Worm (Caenorhabditis elegans) whole organism, L3 larva: ENCODE results near the gene srw-53.
A peak's percentile ranks its signal among the peaks of the same experiment; 100 is the strongest.
"Not testable (repeated sequence)": the region's sequence is repeated elsewhere in the genome, so short reads cannot be mapped to it uniquely, and the experiment has no call there.

ENCODE experiments used
- ceh-16 ChIP-seq: sonication (generic microtip); optimal IDR thresholded peaks from 2 replicates; lab custom pipeline; 2017; ENCODE audit warnings: missing biosample characterization, missing genetic modification characterization
- ceh-82 ChIP-seq: fragments of 150-350 bp; optimal IDR thresholded peaks from 2 replicates; lab custom pipeline; 2014; ENCODE audit warnings: missing biosample characterization, missing genetic modification characterization
- elt-2 ChIP-seq: sonication (generic microtip); optimal IDR thresholded peaks from 2 replicates; lab custom pipeline; 2016; ENCODE audit warnings: missing genetic modification reagents, mild to moderate bottlenecking, missing genetic modification characterization, missing compliant biosample characterization
- eor-1 ChIP-seq, 2 experiments: fragments of 150-350 bp; optimal IDR thresholded peaks; 2 replicates each; lab custom pipeline; 2014 to 2018; ENCODE audit warnings: missing biosample characterization in 2 of 2, missing genetic modification characterization in 2 of 2
- jun-1 ChIP-seq: fragments of 150-350 bp; optimal IDR thresholded peaks from 2 replicates; lab custom pipeline; 2014; ENCODE audit warnings: missing biosample characterization, missing genetic modification reagents, missing genetic modification characterization
- nhr-23 ChIP-seq: fragments of 150-350 bp; optimal IDR thresholded peaks from 2 replicates; lab custom pipeline; 2014; ENCODE audit warnings: missing biosample characterization, missing genetic modification reagents, missing genetic modification characterization
- nhr-67 ChIP-seq: fragments of 150-350 bp; optimal IDR thresholded peaks from 2 replicates; lab custom pipeline; 2014; ENCODE audit warnings: missing biosample characterization, missing genetic modification characterization
- nhr-76 ChIP-seq: fragments of 150-350 bp; sonication (generic microtip); optimal IDR thresholded peaks from 5 replicates; lab custom pipeline; 2014; ENCODE audit warnings: missing biosample characterization, missing genetic modification characterization
- pqm-1 ChIP-seq: fragments of 150-350 bp; optimal IDR thresholded peaks from 2 replicates; lab custom pipeline; 2017; ENCODE audit warnings: missing biosample characterization, missing genetic modification characterization, inconsistent platforms
- sea-2 ChIP-seq: fragments of 150-350 bp; sonication (generic microtip); optimal IDR thresholded peaks from 4 replicates; lab custom pipeline; 2014; ENCODE audit warnings: missing biosample characterization, missing genetic modification reagents, missing genetic modification characterization
- unc-62 ChIP-seq: fragments of 150-350 bp; sonication (generic microtip); optimal IDR thresholded peaks from 4 replicates; lab custom pipeline; 2014; ENCODE audit warnings: missing biosample characterization, missing genetic modification reagents, missing genetic modification characterization
- ztf-11 ChIP-seq: fragments of 150-350 bp; optimal IDR thresholded peaks from 2 replicates; lab custom pipeline; 2014; ENCODE audit warnings: missing biosample characterization, missing genetic modification characterization
- ztf-4 ChIP-seq: fragments of 150-350 bp; optimal IDR thresholded peaks from 2 replicates; lab custom pipeline; 2014; ENCODE audit warnings: missing biosample characterization, missing genetic modification characterization

The srw-53 gene

DNA sequence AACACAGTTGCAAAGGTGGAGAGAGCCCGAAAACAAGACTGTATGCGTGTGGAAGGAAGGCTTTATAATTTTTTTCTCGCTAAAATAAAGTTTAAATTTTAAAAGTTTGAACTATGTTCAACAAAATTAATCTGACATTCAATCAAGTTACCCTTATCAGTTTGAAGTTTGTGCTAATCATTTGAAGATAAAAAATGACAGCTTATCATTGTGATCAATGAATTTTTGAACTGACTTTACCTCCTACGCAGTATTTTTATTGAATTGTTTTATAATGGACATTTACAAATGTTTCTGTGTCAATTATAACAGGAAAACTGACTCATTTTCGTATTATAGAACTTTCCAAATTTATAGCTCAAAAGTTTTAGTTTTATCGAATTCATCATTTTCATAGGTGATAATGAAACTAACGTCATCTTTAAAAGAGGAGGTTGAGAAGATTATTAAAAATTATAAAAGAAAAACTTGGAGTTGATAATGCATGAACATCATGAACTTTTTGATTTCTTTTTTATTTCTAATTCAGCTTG, 35.1 kb downstream of the srw-53 start, which contains the start of gene oac-20:
Gene oac-20, plus strand, starts transcription at position 483 of the 533 bp plus-strand sequence.
- TF ChIP-seq jun-1 (tag; lab: Kevin White, UChicago) (no peak), pqm-1 (peak; percentile 76), elt-2 (tag; lab: Kevin White, UChicago) (peak; percentile 92)

ce11 chrV:15982733-15983344, 39.6 kb downstream of the srw-53 start, which contains the start of the genes fbxa-99 and F36G9.13:
fbxa-99 (minus strand) TSS chrV:15982854.
F36G9.13 (plus strand) TSS chrV:15983294.
- TF ChIP-seq eor-1 (tag; optimal IDR thresholded peaks at IDR 0.05; lab: Kevin White, UChicago) (no peak), pqm-1 (peak; percentile 65), ceh-16 (tag; lab: Kevin White, UChicago) (no peak), nhr-23 (tag; lab: Kevin White, UChicago) (no peak), elt-2 (tag; lab: Kevin White, UChicago) (peak; percentile 67)
- TF ChIP-seq, all 47 proteins: peak for 2

DNA sequence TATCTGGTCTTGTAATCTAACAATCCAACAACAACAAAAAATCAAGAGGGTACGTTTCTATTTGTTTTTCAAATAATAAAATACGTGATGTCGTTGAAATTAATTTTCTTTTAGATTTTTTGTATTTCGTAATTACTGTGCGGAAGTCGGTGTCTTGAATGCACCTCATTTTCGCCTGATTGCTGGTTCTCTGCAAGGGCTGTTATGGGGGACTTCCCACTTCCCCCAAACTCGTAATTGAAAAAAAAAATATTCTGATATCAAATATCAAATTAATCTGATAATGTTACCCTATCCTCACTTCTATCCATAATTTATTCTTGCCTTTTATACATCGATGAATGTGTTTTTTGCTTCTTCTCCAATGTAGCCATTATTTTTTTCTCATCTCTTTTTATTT, 44.8 kb downstream of the srw-53 start, which contains the start of gene F36G9.15:
Gene F36G9.15, minus strand, starts transcription at position 101 of the 400 bp plus-strand sequence.
- TF ChIP-seq jun-1 (tag; lab: Kevin White, UChicago) (no peak), ceh-16 (tag; lab: Kevin White, UChicago) (no peak), nhr-67 (no peak), ztf-11 (tag; lab: Kevin White, UChicago) (no peak), sea-2 (GFP tag; lab: Kevin White, UChicago) (no peak), ceh-82 (tag; lab: Kevin White, UChicago) (no peak)
- TF ChIP-seq, all 47 proteins: peak for 0

- TF ChIP-seq nhr-76 (tag; lab: Kevin White, UChicago); ztf-4 (tag; lab: Kevin White, UChicago); unc-62 (GFP tag; lab: Kevin White, UChicago): not testable (repeated sequence)
These were observed 48.6 kb downstream of the srw-53 start, which contains the start of gene C06C6.7 for ce11 chrV:15991850-15992249. C06C6.7 (plus strand) TSS chrV:15992150.
